Worm (Caenorhabditis elegans) whole organism, L1 larva: ENCODE measurements around the gene Y41D4A.7.
A peak's percentile ranks its signal among the peaks of the same experiment; 100 is the strongest.

ENCODE experiments used
- C16A3.4 ChIP-seq: fragments of 150-350 bp; optimal IDR thresholded peaks from 2 replicates; lab custom pipeline; 2014; ENCODE audit warnings: missing biosample characterization, missing genetic modification characterization
- C34B4.2 ChIP-seq: sonication (generic microtip); optimal IDR thresholded peaks from 2 replicates; lab custom pipeline; 2017; ENCODE audit warnings: mild to moderate bottlenecking, missing genetic modification characterization, missing compliant biosample characterization
- Y116A8C.19 ChIP-seq: sonication (generic microtip); optimal IDR thresholded peaks from 2 replicates; lab custom pipeline; 2016; ENCODE audit warnings: missing compliant biosample characterization, missing genetic modification characterization, borderline replicate concordance
- alr-1 ChIP-seq: fragments of 200-800 bp; sonication (Bioruptor generic); optimal IDR thresholded peaks from 2 replicates; lab custom pipeline; 2018; ENCODE audit warnings: borderline replicate concordance, mild to moderate bottlenecking, missing genetic modification characterization, missing compliant biosample characterization
- aly-2 ChIP-seq: fragments of 150-350 bp; optimal IDR thresholded peaks from 2 replicates; lab custom pipeline; 2014; ENCODE audit warnings: missing biosample characterization, missing genetic modification characterization
- ama-1 ChIP-seq: fragments of 150-350 bp; optimal IDR thresholded peaks from 2 replicates; lab custom pipeline; 2014
- blmp-1 ChIP-seq: fragments of 150-350 bp; optimal IDR thresholded peaks from 2 replicates; lab custom pipeline; 2014; ENCODE audit warnings: missing biosample characterization, missing genetic modification characterization
- ceh-63 ChIP-seq: fragments of 200-800 bp; sonication (Bioruptor generic); optimal IDR thresholded peaks from 2 replicates; lab custom pipeline; 2018; ENCODE audit warnings: mild to moderate bottlenecking, missing genetic modification characterization, missing compliant biosample characterization
- ceh-8 ChIP-seq: fragments of 200-800 bp; sonication (Bioruptor generic); optimal IDR thresholded peaks from 2 replicates; lab custom pipeline; 2018; ENCODE audit warnings: mild to moderate bottlenecking, missing genetic modification characterization, moderate library complexity, missing compliant biosample characterization
- ceh-82 ChIP-seq, 3 experiments: fragments of 150-350 bp in 1 of 3; sonication (generic microtip) in 2 of 3; optimal IDR thresholded peaks; 2 replicates each; lab custom pipeline; 2014 to 2017; ENCODE audit warnings: missing biosample characterization in 3 of 3, missing genetic modification characterization in 3 of 3
- dsc-1 ChIP-seq: sonication (generic microtip); optimal IDR thresholded peaks from 2 replicates; lab custom pipeline; 2016; ENCODE audit warnings: mild to moderate bottlenecking, missing genetic modification characterization, missing compliant biosample characterization
- egl-13 ChIP-seq: sonication (generic microtip); optimal IDR thresholded peaks from 2 replicates; lab custom pipeline; 2016; ENCODE audit warnings: missing genotype, missing genetic modification reagents, missing genetic modification characterization, missing compliant biosample characterization
- egl-27 ChIP-seq, 2 experiments: fragments of 150-350 bp in 1 of 2; sonication (generic microtip); optimal IDR thresholded peaks; 3 replicates each; lab custom pipeline; 2017 to 2018; ENCODE audit warnings: missing biosample characterization in 2 of 2, missing genetic modification characterization in 2 of 2, missing genetic modification reagents in 2 of 2
- elt-2 ChIP-seq: sonication (generic microtip); optimal IDR thresholded peaks from 2 replicates; lab custom pipeline; 2016; ENCODE audit warnings: missing genetic modification characterization, mild to moderate bottlenecking, inconsistent platforms, missing compliant biosample characterization, missing genetic modification reagents
- ets-5 ChIP-seq: fragments of 200-800 bp; sonication (Bioruptor generic); IDR thresholded peaks from 2 replicates; pipeline ENCODE4 v1.3.6; 2022; ENCODE audit warnings: missing genetic modification characterization, missing compliant biosample characterization
- fkh-10 ChIP-seq: sonication (generic microtip); optimal IDR thresholded peaks from 2 replicates; lab custom pipeline; 2017; ENCODE audit warnings: missing biosample characterization, missing genetic modification reagents, missing genetic modification characterization
- grh-1 ChIP-seq: fragments of 200-800 bp; sonication (Bioruptor generic); IDR thresholded peaks from 2 replicates; pipeline ENCODE4 v1.3.6; 2022; ENCODE audit warnings: missing genetic modification reagents, missing genetic modification characterization, missing compliant biosample characterization
- hpl-2 ChIP-seq: fragments of 150-350 bp; optimal IDR thresholded peaks from 2 replicates; lab custom pipeline; 2014; ENCODE audit warnings: missing biosample characterization, missing genetic modification reagents, missing genetic modification characterization
- isw-1 ChIP-seq: fragments of 200-800 bp; sonication (Bioruptor generic); IDR thresholded peaks from 2 replicates; pipeline ENCODE4 v1.3.6; 2022; ENCODE audit warnings: missing genetic modification characterization, missing compliant biosample characterization
- lin-13 ChIP-seq: fragments of 150-350 bp; optimal IDR thresholded peaks from 2 replicates; lab custom pipeline; 2014; ENCODE audit warnings: missing biosample characterization, missing genetic modification reagents, missing genetic modification characterization
- lin-14 ChIP-seq: fragments of 200-800 bp; sonication (Bioruptor generic); optimal IDR thresholded peaks from 2 replicates; lab custom pipeline; 2018; ENCODE audit warnings: mild to moderate bottlenecking, missing genetic modification characterization, moderate library complexity, missing compliant biosample characterization
- lin-35 ChIP-seq, 2 experiments: fragments of 150-350 bp; optimal IDR thresholded peaks; 2 replicates each; lab custom pipeline; 2014; ENCODE audit warnings: missing biosample characterization in 2 of 2, missing genetic modification characterization in 2 of 2, missing genetic modification reagents in 2 of 2
- lin-39 ChIP-seq: fragments of 150-350 bp; optimal IDR thresholded peaks from 2 replicates; lab custom pipeline; 2014; ENCODE audit warnings: missing biosample characterization, missing genetic modification reagents, missing genetic modification characterization
- lir-3 ChIP-seq: sonication (generic microtip); optimal IDR thresholded peaks from 2 replicates; lab custom pipeline; 2016; ENCODE audit warnings: mild to moderate bottlenecking, missing genetic modification characterization, moderate library complexity, missing compliant biosample characterization; ENCODE audit not compliant: poor library complexity
- mdl-1 ChIP-seq, 2 experiments: fragments of 150-350 bp; optimal IDR thresholded peaks; 2 replicates each; lab custom pipeline; 2014 to 2017; ENCODE audit warnings: missing biosample characterization in 2 of 2, missing genetic modification characterization in 2 of 2, inconsistent platforms in 1 of 2
- mef-2 ChIP-seq: fragments of 150-350 bp; optimal IDR thresholded peaks from 2 replicates; lab custom pipeline; 2014; ENCODE audit warnings: missing biosample characterization, missing genetic modification characterization
- mep-1 ChIP-seq: fragments of 150-350 bp; optimal IDR thresholded peaks from 2 replicates; lab custom pipeline; 2014; ENCODE audit warnings: missing biosample characterization, missing genetic modification characterization
- nhr-12 ChIP-seq: sonication (generic microtip); optimal IDR thresholded peaks from 2 replicates; lab custom pipeline; 2017; ENCODE audit warnings: missing biosample characterization, missing genetic modification characterization
- nhr-19 ChIP-seq: fragments of 200-800 bp; sonication (Bioruptor generic); conservative IDR thresholded peaks from 2 replicates; pipeline ENCODE4 v1.3.6; 2022; ENCODE audit warnings: missing genetic modification characterization, missing compliant biosample characterization
- nhr-20 ChIP-seq: sonication (generic microtip); optimal IDR thresholded peaks from 2 replicates; lab custom pipeline; 2016; ENCODE audit warnings: mild to moderate bottlenecking, missing genetic modification characterization, missing compliant biosample characterization
- nhr-71 ChIP-seq: sonication (generic microtip); optimal IDR thresholded peaks from 2 replicates; lab custom pipeline; 2016; ENCODE audit warnings: mild to moderate bottlenecking, missing genetic modification characterization, moderate library complexity, missing compliant biosample characterization
- nhr-76 ChIP-seq: sonication (generic microtip); optimal IDR thresholded peaks from 2 replicates; lab custom pipeline; 2017; ENCODE audit warnings: missing biosample characterization, missing genetic modification characterization
- nhr-77 ChIP-seq: fragments of 150-350 bp; optimal IDR thresholded peaks from 2 replicates; lab custom pipeline; 2014; ENCODE audit warnings: missing biosample characterization, missing genetic modification characterization
- nhr-84 ChIP-seq: sonication (generic microtip); optimal IDR thresholded peaks from 2 replicates; lab custom pipeline; 2017; ENCODE audit warnings: missing biosample characterization, missing genetic modification characterization
- nhr-85 ChIP-seq: sonication (generic microtip); peaks from one replicate; lab custom pipeline; 2016; ENCODE audit warnings: missing genetic modification characterization, inconsistent platforms, missing compliant biosample characterization
- pag-3 ChIP-seq: sonication (generic microtip); optimal IDR thresholded peaks from 2 replicates; lab custom pipeline; 2017; ENCODE audit warnings: missing genetic modification characterization, mild to moderate bottlenecking, missing compliant biosample characterization, antibody characterized with exemption, borderline replicate concordance; ENCODE audit not compliant: insufficient read depth
- pax-3 ChIP-seq: fragments of 200-800 bp; sonication (Bioruptor generic); optimal IDR thresholded peaks from 2 replicates; lab custom pipeline; 2018; ENCODE audit warnings: mild to moderate bottlenecking, missing genetic modification characterization, moderate library complexity, missing compliant biosample characterization
- skn-1 ChIP-seq: fragments of 150-350 bp; optimal IDR thresholded peaks from 2 replicates; lab custom pipeline; 2014; ENCODE audit warnings: missing biosample characterization, missing genetic modification characterization
- snu-23 ChIP-seq: sonication (generic microtip); optimal IDR thresholded peaks from 2 replicates; lab custom pipeline; 2016; ENCODE audit warnings: missing genetic modification characterization, missing compliant biosample characterization
- sox-4 ChIP-seq: sonication (generic microtip); optimal IDR thresholded peaks from 2 replicates; lab custom pipeline; 2016; ENCODE audit warnings: missing genetic modification characterization, missing compliant biosample characterization
- tlp-1 ChIP-seq: fragments of 150-350 bp; optimal IDR thresholded peaks from 2 replicates; lab custom pipeline; 2014; ENCODE audit warnings: missing biosample characterization, missing genetic modification characterization
- unc-130 ChIP-seq: fragments of 150-350 bp; optimal IDR thresholded peaks from 2 replicates; lab custom pipeline; 2017; ENCODE audit warnings: missing biosample characterization, missing genetic modification characterization, inconsistent platforms
- unc-30 ChIP-seq: sonication (generic microtip); optimal IDR thresholded peaks from 2 replicates; lab custom pipeline; 2017; ENCODE audit warnings: missing biosample characterization, missing genetic modification characterization
- unc-62 ChIP-seq: fragments of 150-350 bp; optimal IDR thresholded peaks from 2 replicates; lab custom pipeline; 2014; ENCODE audit warnings: missing biosample characterization, missing genetic modification reagents, missing genetic modification characterization
- unc-86 ChIP-seq: sonication (generic microtip); optimal IDR thresholded peaks from 2 replicates; lab custom pipeline; 2016; ENCODE audit warnings: missing genetic modification characterization, missing compliant biosample characterization
- xbp-1 ChIP-seq: sonication (generic microtip); optimal IDR thresholded peaks from 2 replicates; lab custom pipeline; 2016; ENCODE audit warnings: missing genetic modification characterization, missing compliant biosample characterization
- zip-4 ChIP-seq: fragments of 200-800 bp; sonication (Bioruptor generic); optimal IDR thresholded peaks from 2 replicates; lab custom pipeline; 2018; ENCODE audit warnings: mild to moderate bottlenecking, missing genetic modification characterization, moderate library complexity, missing compliant biosample characterization
- ztf-4 ChIP-seq: fragments of 150-350 bp; optimal IDR thresholded peaks from 2 replicates; lab custom pipeline; 2014; ENCODE audit warnings: missing biosample characterization, missing genetic modification characterization

Gene Y41D4A.7

ce11 chrIV:1761553-1761952, at the start of gene Y41D4A.7 (continued):
- TF ChIP-seq C16A3.4 (tag; lab: Kevin White, UChicago): no peak
- no peak for TF ChIP-seq fkh-10 (GFP tag; lab: Kevin White, UChicago)
- no peak for TF ChIP-seq unc-62
- TF ChIP-seq zip-4 (GFP tag; lab: Kevin White, UChicago): no peak
- peak; percentile 74 for TF ChIP-seq nhr-71 (tag; lab: Kevin White, UChicago)
- TF ChIP-seq unc-30 (tag; lab: Kevin White, UChicago): no peak
- peak; percentile 38 for TF ChIP-seq lir-3 (tag; lab: Kevin White, UChicago)
- no peak for TF ChIP-seq egl-27 (tag; optimal IDR thresholded peaks at IDR 0.05; lab: Kevin White, UChicago)
- TF ChIP-seq alr-1 (tag; lab: Kevin White, UChicago): no peak
- no peak for TF ChIP-seq sox-4 (tag; lab: Kevin White, UChicago)
- TF ChIP-seq nhr-19 (GFP tag; lab: Robert Waterston, UW): peak; percentile 54
- peak in 1 of 2 experiments; percentile 36 for TF ChIP-seq mdl-1 (tag; optimal IDR thresholded peaks at IDR 0.05; lab: Kevin White, UChicago)
- no peak for TF ChIP-seq nhr-76 (tag; lab: Kevin White, UChicago)
- TF ChIP-seq egl-13 (tag; lab: Kevin White, UChicago): no peak
- TF ChIP-seq C34B4.2 (tag; lab: Kevin White, UChicago): no peak
- no peak for TF ChIP-seq mep-1
- no peak for TF ChIP-seq ets-5 (GFP tag; lab: Robert Waterston, UW)
- no peak for TF ChIP-seq Y116A8C.19 (tag; lab: Kevin White, UChicago)
- TF ChIP-seq grh-1 (GFP tag; lab: Robert Waterston, UW): no peak
- TF ChIP-seq hpl-2 (GFP tag; lab: Kevin White, UChicago): no peak
- TF ChIP-seq ceh-63 (GFP tag; lab: Kevin White, UChicago): no peak
- TF ChIP-seq ama-1 (lab: Kevin White, UChicago): no peak
- no peak for TF ChIP-seq skn-1 (tag; lab: Kevin White, UChicago)
- TF ChIP-seq mef-2 (tag; lab: Kevin White, UChicago): no peak
- TF ChIP-seq ceh-82 (tag; optimal IDR thresholded peaks at IDR 0.05; lab: Kevin White, UChicago): no peak
- no peak for TF ChIP-seq blmp-1 (tag; lab: Kevin White, UChicago)
- TF ChIP-seq tlp-1 (tag; lab: Kevin White, UChicago): no peak
- TF ChIP-seq, all 84 proteins: peak for 18

- TF ChIP-seq snu-23 (GFP tag; lab: Kevin White, UChicago) (peak; percentile 66), ceh-8 (GFP tag; lab: Kevin White, UChicago) (no peak), xbp-1 (peak; percentile 35), zip-4 (GFP tag; lab: Kevin White, UChicago) (no peak), isw-1 (GFP tag; lab: Robert Waterston, UW) (no peak), dsc-1 (tag; lab: Kevin White, UChicago) (peak; percentile 18), lin-35 (GFP tag; optimal IDR thresholded peaks at IDR 0.05; lab: Kevin White, UChicago) (peak; percentile 22 to 62), grh-1 (GFP tag; lab: Robert Waterston, UW) (no peak), nhr-85 (tag; lab: Kevin White, UChicago) (peak; percentile 80), lin-39 (no peak), ztf-4 (tag; lab: Kevin White, UChicago) (no peak), ama-1 (lab: Kevin White, UChicago) (no peak), nhr-19 (GFP tag; lab: Robert Waterston, UW) (no peak), skn-1 (tag; lab: Kevin White, UChicago) (no peak), lir-3 (tag; lab: Kevin White, UChicago) (no peak), unc-86 (no peak), pax-3 (tag; lab: Kevin White, UChicago) (no peak), lin-14 (GFP tag; lab: Kevin White, UChicago) (no peak), blmp-1 (tag; lab: Kevin White, UChicago) (peak; percentile 50), ceh-63 (GFP tag; lab: Kevin White, UChicago) (no peak), unc-130 (peak; percentile 21), mef-2 (tag; lab: Kevin White, UChicago) (no peak), fkh-10 (GFP tag; lab: Kevin White, UChicago) (no peak), nhr-84 (tag; lab: Kevin White, UChicago) (no peak), mdl-1 (tag; optimal IDR thresholded peaks at IDR 0.05; lab: Kevin White, UChicago) (peak in 1 of 2 experiments; percentile 24), pag-3 (tag; lab: Kevin White, UChicago) (no peak), nhr-71 (tag; lab: Kevin White, UChicago) (no peak), aly-2 (tag; lab: Kevin White, UChicago) (no peak), nhr-20 (tag; lab: Kevin White, UChicago) (no peak), nhr-12 (tag; lab: Kevin White, UChicago) (no peak), ets-5 (GFP tag; lab: Robert Waterston, UW) (no peak), Y116A8C.19 (tag; lab: Kevin White, UChicago) (no peak), lin-13 (GFP tag; lab: Kevin White, UChicago) (no peak), hpl-2 (GFP tag; lab: Kevin White, UChicago) (no peak), unc-30 (tag; lab: Kevin White, UChicago) (no peak), nhr-77 (tag; lab: Kevin White, UChicago) (no peak), elt-2 (tag; lab: Kevin White, UChicago) (no peak), nhr-76 (tag; lab: Kevin White, UChicago) (no peak)
Observed at ce11 chrIV:1804613-1805012, 43.2 kb upstream of the Y41D4A.7 start.
